Worm (Caenorhabditis elegans) whole organism, late embryonic: ENCODE results near the gene srt-69.

Source experiments
- C08G9.2 ChIP-seq: sonication (generic microtip); optimal IDR thresholded peaks from 2 replicates; lab custom pipeline; 2016; ENCODE audit warnings: mild to moderate bottlenecking, missing genetic modification characterization, moderate library complexity, missing compliant biosample characterization
- C38D4.7 ChIP-seq: fragments of 200-800 bp; sonication (Bioruptor generic); optimal IDR thresholded peaks from 2 replicates; lab custom pipeline; 2018; ENCODE audit warnings: mild to moderate bottlenecking, missing genetic modification characterization, moderate library complexity, missing compliant biosample characterization
- F13H6.1 ChIP-seq: sonication (generic microtip); optimal IDR thresholded peaks from 2 replicates; lab custom pipeline; 2016; ENCODE audit warnings: missing genetic modification characterization, missing compliant biosample characterization
- K02D7.2 ChIP-seq: sonication (generic microtip); optimal IDR thresholded peaks from 2 replicates; lab custom pipeline; 2017; ENCODE audit warnings: mild to moderate bottlenecking, missing genetic modification characterization, missing compliant biosample characterization
- K09A11.1 ChIP-seq: sonication (generic microtip); optimal IDR thresholded peaks from 2 replicates; lab custom pipeline; 2017; ENCODE audit warnings: antibody characterized with exemption, mild to moderate bottlenecking, missing genetic modification characterization, missing compliant biosample characterization; ENCODE audit not compliant: insufficient read depth
- ama-1 ChIP-seq: fragments of 150-350 bp; optimal IDR thresholded peaks from 2 replicates; lab custom pipeline; 2014
- ceh-14 ChIP-seq: sonication (generic microtip); optimal IDR thresholded peaks from 2 replicates; lab custom pipeline; 2016; ENCODE audit warnings: missing genotype, missing genetic modification characterization, missing compliant biosample characterization
- ceh-18 ChIP-seq: sonication (generic microtip); optimal IDR thresholded peaks from 2 replicates; lab custom pipeline; 2016; ENCODE audit warnings: missing genetic modification characterization, missing compliant biosample characterization
- ceh-19 ChIP-seq: fragments of 200-800 bp; sonication (Bioruptor generic); optimal IDR thresholded peaks from 2 replicates; lab custom pipeline; 2018; ENCODE audit warnings: mild to moderate bottlenecking, missing genetic modification characterization, missing compliant biosample characterization
- ceh-2 ChIP-seq: sonication (generic microtip); optimal IDR thresholded peaks from 2 replicates; lab custom pipeline; 2016; ENCODE audit warnings: missing genotype, missing genetic modification characterization, missing compliant biosample characterization
- ceh-24 ChIP-seq: sonication (generic microtip); optimal IDR thresholded peaks from 2 replicates; lab custom pipeline; 2016; ENCODE audit warnings: mild to moderate bottlenecking, missing genetic modification characterization, missing compliant biosample characterization
- ceh-30 ChIP-seq: fragments of 150-350 bp; optimal IDR thresholded peaks from 2 replicates; lab custom pipeline; 2014; ENCODE audit warnings: missing biosample characterization, missing genetic modification characterization
- ceh-31 ChIP-seq: sonication (generic microtip); optimal IDR thresholded peaks from 2 replicates; lab custom pipeline; 2016; ENCODE audit warnings: missing genetic modification characterization, missing compliant biosample characterization
- ceh-34 ChIP-seq: sonication (generic microtip); optimal IDR thresholded peaks from 2 replicates; lab custom pipeline; 2016; ENCODE audit warnings: mild to moderate bottlenecking, missing genetic modification characterization, missing compliant biosample characterization
- ceh-48 ChIP-seq: sonication (generic microtip); optimal IDR thresholded peaks from 2 replicates; lab custom pipeline; 2016; ENCODE audit warnings: missing genetic modification characterization, inconsistent platforms, missing compliant biosample characterization
- che-1 ChIP-seq: sonication (generic microtip); optimal IDR thresholded peaks from 2 replicates; lab custom pipeline; 2016; ENCODE audit warnings: mild to moderate bottlenecking, missing genetic modification characterization, missing compliant biosample characterization
- elt-2 ChIP-seq: sonication (generic microtip); optimal IDR thresholded peaks from 2 replicates; lab custom pipeline; 2016; ENCODE audit warnings: missing genetic modification reagents, missing genetic modification characterization, missing compliant biosample characterization
- elt-4 ChIP-seq: sonication (generic microtip); optimal IDR thresholded peaks from 2 replicates; lab custom pipeline; 2016; ENCODE audit warnings: missing genetic modification characterization, missing compliant biosample characterization
- eyg-1 ChIP-seq: sonication (generic microtip); optimal IDR thresholded peaks from 2 replicates; lab custom pipeline; 2016; ENCODE audit warnings: missing genotype, missing genetic modification characterization, missing compliant biosample characterization
- fkh-10 ChIP-seq: fragments of 150-350 bp; optimal IDR thresholded peaks from 2 replicates; lab custom pipeline; 2014; ENCODE audit warnings: missing biosample characterization, missing genetic modification reagents, missing genetic modification characterization
- fkh-6 ChIP-seq: sonication (generic microtip); optimal IDR thresholded peaks from 2 replicates; lab custom pipeline; 2016; ENCODE audit warnings: missing genetic modification characterization, missing compliant biosample characterization
- gmeb-2 ChIP-seq: sonication (generic microtip); optimal IDR thresholded peaks from 2 replicates; lab custom pipeline; 2016; ENCODE audit warnings: missing genetic modification characterization, inconsistent platforms, missing compliant biosample characterization
- hlh-30 ChIP-seq: sonication (generic microtip); optimal IDR thresholded peaks from 2 replicates; lab custom pipeline; 2017; ENCODE audit warnings: antibody characterized with exemption, missing genetic modification characterization, missing compliant biosample characterization; ENCODE audit not compliant: insufficient read depth
- hlh-6 ChIP-seq: sonication (generic microtip); optimal IDR thresholded peaks from 2 replicates; lab custom pipeline; 2016; ENCODE audit warnings: missing genotype, missing genetic modification characterization, missing compliant biosample characterization
- hlh-8 ChIP-seq: sonication (generic microtip); optimal IDR thresholded peaks from 2 replicates; lab custom pipeline; 2016; ENCODE audit warnings: missing genotype, missing genetic modification characterization, missing compliant biosample characterization
- mec-3 ChIP-seq: sonication (generic microtip); optimal IDR thresholded peaks from 2 replicates; lab custom pipeline; 2016; ENCODE audit warnings: borderline replicate concordance, missing genetic modification characterization, missing compliant biosample characterization
- nfya-1 ChIP-seq: sonication (generic microtip); optimal IDR thresholded peaks from 2 replicates; lab custom pipeline; 2017; ENCODE audit warnings: missing genetic modification characterization, mild to moderate bottlenecking, missing compliant biosample characterization, antibody characterized with exemption, moderate library complexity
- nhr-232 ChIP-seq: sonication (generic microtip); optimal IDR thresholded peaks from 2 replicates; lab custom pipeline; 2016; ENCODE audit warnings: missing genetic modification characterization, missing compliant biosample characterization
- npax-4 ChIP-seq: sonication (generic microtip); optimal IDR thresholded peaks from 2 replicates; lab custom pipeline; 2016; ENCODE audit warnings: missing genetic modification characterization, missing compliant biosample characterization
- odd-2 ChIP-seq: sonication (generic microtip); optimal IDR thresholded peaks from 2 replicates; lab custom pipeline; 2017; ENCODE audit warnings: antibody characterized with exemption, mild to moderate bottlenecking, missing genetic modification characterization, missing compliant biosample characterization
- pat-9 ChIP-seq: fragments of 200-800 bp; sonication (Bioruptor generic); optimal IDR thresholded peaks from 2 replicates; lab custom pipeline; 2018; ENCODE audit warnings: mild to moderate bottlenecking, missing genetic modification characterization, moderate library complexity, missing compliant biosample characterization
- pax-1 ChIP-seq: fragments of 150-350 bp; optimal IDR thresholded peaks from 2 replicates; lab custom pipeline; 2014; ENCODE audit warnings: missing biosample characterization, missing genetic modification characterization
- pha-2 ChIP-seq: sonication (generic microtip); optimal IDR thresholded peaks from 2 replicates; lab custom pipeline; 2017; ENCODE audit warnings: mild to moderate bottlenecking, missing genetic modification characterization, missing compliant biosample characterization
- pqm-1 ChIP-seq: sonication (generic microtip); optimal IDR thresholded peaks from 2 replicates; lab custom pipeline; 2016; ENCODE audit warnings: missing genetic modification characterization, missing compliant biosample characterization
- rnt-1 ChIP-seq: sonication (generic microtip); optimal IDR thresholded peaks from 2 replicates; lab custom pipeline; 2016; ENCODE audit warnings: missing genetic modification characterization, missing compliant biosample characterization
- sox-2 ChIP-seq: fragments of 200-800 bp; sonication (Bioruptor generic); IDR thresholded peaks from 2 replicates; pipeline ENCODE4 v1.3.6; 2022; ENCODE audit warnings: missing genetic modification reagents, missing genetic modification characterization, missing compliant biosample characterization
- syd-9 ChIP-seq: sonication (generic microtip); optimal IDR thresholded peaks from 2 replicates; lab custom pipeline; 2016; ENCODE audit warnings: mild to moderate bottlenecking, missing genetic modification characterization, moderate library complexity, missing compliant biosample characterization
- tbx-2 ChIP-seq: sonication (generic microtip); optimal IDR thresholded peaks from 2 replicates; lab custom pipeline; 2016; ENCODE audit warnings: missing genetic modification characterization, missing compliant biosample characterization
- ttx-3 ChIP-seq: sonication (generic microtip); optimal IDR thresholded peaks from 2 replicates; lab custom pipeline; 2016; ENCODE audit warnings: missing genetic modification reagents, missing genetic modification characterization, missing compliant biosample characterization
- unc-55 ChIP-seq: sonication (generic microtip); optimal IDR thresholded peaks from 2 replicates; lab custom pipeline; 2017; ENCODE audit warnings: missing biosample characterization, missing genetic modification reagents, missing genetic modification characterization
- unc-86 ChIP-seq: sonication (generic microtip); optimal IDR thresholded peaks from 2 replicates; lab custom pipeline; 2016; ENCODE audit warnings: missing genetic modification characterization, missing compliant biosample characterization

srt-69 gene

ce11 chrV:5273241-5273640 lies 7.8 kb upstream of the srt-69 start:
- no peak for TF ChIP-seq ceh-30 (tag; lab: Kevin White, UChicago)
- no peak for TF ChIP-seq ttx-3
- TF ChIP-seq ceh-14 (tag; lab: Kevin White, UChicago), result no peak
- no peak for TF ChIP-seq hlh-30
- TF ChIP-seq ceh-31 (tag; lab: Kevin White, UChicago), result no peak
- TF ChIP-seq ceh-48 (tag; lab: Kevin White, UChicago), result no peak
- TF ChIP-seq npax-4 (tag; lab: Kevin White, UChicago), result no peak
- no peak for TF ChIP-seq sox-2 (GFP tag; lab: Robert Waterston, UW)
- no peak for TF ChIP-seq pax-1 (tag; lab: Kevin White, UChicago)
- TF ChIP-seq nfya-1 (tag; lab: Kevin White, UChicago), result no peak
- TF ChIP-seq eyg-1 (tag; lab: Kevin White, UChicago), result no peak
- no peak for TF ChIP-seq pha-2
- TF ChIP-seq ceh-34 (tag; lab: Kevin White, UChicago), result no peak
- TF ChIP-seq, all 69 proteins: peak for 0

ce11 chrV:5272619-5273074 lies 7.2 kb upstream of the srt-69 start:
- TF ChIP-seq mec-3 (tag; lab: Kevin White, UChicago) (no peak), syd-9 (tag; lab: Kevin White, UChicago) (no peak), fkh-6 (no peak), K02D7.2 (tag; lab: Kevin White, UChicago) (no peak), nfya-1 (tag; lab: Kevin White, UChicago) (no peak), unc-55 (GFP tag; lab: Kevin White, UChicago) (peak; percentile 54), hlh-6 (no peak), eyg-1 (tag; lab: Kevin White, UChicago) (no peak)

DNA sequence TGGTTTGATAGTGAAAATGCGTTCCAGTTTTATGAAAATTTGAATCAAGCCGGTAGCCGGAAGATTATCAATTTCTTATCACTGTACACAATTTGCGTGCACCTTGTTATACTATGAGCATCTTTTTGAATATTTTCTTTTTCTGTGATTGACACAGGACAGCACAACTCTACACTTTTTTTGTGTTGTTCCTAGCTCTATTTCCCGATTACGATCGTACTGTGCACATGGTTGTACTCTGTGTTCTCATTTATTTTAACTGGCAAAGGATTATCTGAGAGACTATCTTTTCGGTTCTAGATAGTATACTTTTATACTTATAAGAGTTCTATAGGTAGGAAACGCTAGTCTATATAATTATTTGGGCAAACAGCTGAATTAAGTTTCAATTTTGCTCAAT lies 6.6 kb upstream of the srt-69 start:
- no peak for TF ChIP-seq F13H6.1
- TF ChIP-seq pax-1 (tag; lab: Kevin White, UChicago), result no peak
- TF ChIP-seq odd-2 (tag; lab: Kevin White, UChicago), result no peak
- no peak for TF ChIP-seq elt-4 (tag; lab: Kevin White, UChicago)
- TF ChIP-seq C38D4.7, result no peak
- no peak for TF ChIP-seq syd-9 (tag; lab: Kevin White, UChicago)
- no peak for TF ChIP-seq ceh-30 (tag; lab: Kevin White, UChicago)
- TF ChIP-seq unc-86 (tag; lab: Kevin White, UChicago), result no peak
- no peak for TF ChIP-seq fkh-10 (GFP tag; lab: Kevin White, UChicago)
- no peak for TF ChIP-seq hlh-8
- TF ChIP-seq gmeb-2 (tag; lab: Kevin White, UChicago), result no peak
- no peak for TF ChIP-seq ceh-48 (tag; lab: Kevin White, UChicago)
- TF ChIP-seq mec-3 (tag; lab: Kevin White, UChicago), result no peak
- no peak for TF ChIP-seq ceh-19 (GFP tag; lab: Kevin White, UChicago)
- TF ChIP-seq che-1, result no peak
- TF ChIP-seq ceh-24, result no peak
- no peak for TF ChIP-seq nhr-232 (tag; lab: Kevin White, UChicago)

ce11 chrV:5271487-5271886 lies 6.0 kb upstream of the srt-69 start:
- TF ChIP-seq pqm-1 (peak; percentile 53), pat-9 (tag; lab: Kevin White, UChicago) (peak; percentile 4), hlh-30 (peak; percentile 94), ceh-30 (tag; lab: Kevin White, UChicago) (no peak), ceh-34 (tag; lab: Kevin White, UChicago) (peak; percentile 51), elt-2 (tag; lab: Kevin White, UChicago) (peak; percentile 58), sox-2 (GFP tag; lab: Robert Waterston, UW) (no peak), ceh-2 (tag; lab: Kevin White, UChicago) (no peak), C08G9.2 (tag; lab: Kevin White, UChicago) (no peak), ama-1 (lab: Kevin White, UChicago) (no peak), K09A11.1 (tag; lab: Kevin White, UChicago) (no peak), odd-2 (tag; lab: Kevin White, UChicago) (no peak), F13H6.1 (peak; percentile 6), rnt-1 (peak; percentile 75), tbx-2 (tag; lab: Kevin White, UChicago) (peak; percentile 56), syd-9 (tag; lab: Kevin White, UChicago) (peak; percentile 36), ceh-18 (tag; lab: Kevin White, UChicago) (peak; percentile 37), unc-55 (GFP tag; lab: Kevin White, UChicago) (peak; percentile 64)
